Worm (Caenorhabditis elegans): ENCODE results near the gene dsc-1.

DNA sequence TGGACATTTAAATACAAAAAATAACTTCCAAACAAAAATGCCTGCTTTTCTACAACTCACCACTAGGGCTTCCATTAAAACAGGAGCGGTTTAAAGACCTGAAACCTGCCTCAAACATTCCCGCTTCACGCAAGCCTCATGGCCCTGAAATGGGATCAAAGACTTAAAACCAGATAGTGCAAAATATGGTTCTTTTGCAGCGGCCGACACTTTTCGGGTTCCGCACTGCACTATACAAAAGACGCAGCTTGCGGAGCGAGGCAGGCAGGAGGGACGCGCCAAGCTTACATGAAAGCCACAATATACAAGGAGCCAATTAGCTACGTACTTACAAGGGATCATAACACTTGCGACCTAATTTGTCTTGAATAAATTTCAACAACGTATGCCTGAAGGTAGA is 38.8 kb upstream of the dsc-1 start:
- no peak for TF ChIP-seq ZK546.5 (tag; optimal IDR thresholded peaks at IDR 0.05)
- TF ChIP-seq F44E2.7 (GFP tag; IDR thresholded peaks at IDR 0.05) = no peak
- TF ChIP-seq mep-1 (tag; optimal IDR thresholded peaks at IDR 0.05) = no peak
- TF ChIP-seq zag-1 (tag; optimal IDR thresholded peaks at IDR 0.05) = no peak
- no peak for TF ChIP-seq unc-62 (GFP tag; optimal IDR thresholded peaks at IDR 0.05 in 1 of 2)
- no peak for TF ChIP-seq unc-62 (tag; optimal IDR thresholded peaks at IDR 0.05)
- TF ChIP-seq snpc-4 (tag; optimal IDR thresholded peaks at IDR 0.05) = peak; percentile 47
- no peak for TF ChIP-seq unc-39 (tag; optimal IDR thresholded peaks at IDR 0.05)
- no peak for TF ChIP-seq hlh-30 (tag; optimal IDR thresholded peaks at IDR 0.05; ENCODE audit: insufficient read depth)
- TF ChIP-seq saeg-2 (GFP tag; IDR thresholded peaks at IDR 0.05) = no peak
- no peak for TF ChIP-seq sdz-12 (GFP tag; optimal IDR thresholded peaks at IDR 0.05)
- no peak for TF ChIP-seq egl-27 (tag; optimal IDR thresholded peaks at IDR 0.05)
- TF ChIP-seq zfp-3 (GFP tag; conservative IDR thresholded peaks at IDR 0.05) = no peak
- TF ChIP-seq ama-1 (optimal IDR thresholded peaks at IDR 0.05) = no peak

All from whole organism, L4 larva.